Worm (Caenorhabditis elegans) whole organism, L4 larva: ENCODE measurements around the gene F12E12.6.

Source experiments
- D1046.2 ChIP-seq: fragments of 200-800 bp; sonication (Bioruptor generic); IDR thresholded peaks from 2 replicates; pipeline ENCODE4 v1.3.6; 2022; ENCODE audit warnings: missing genetic modification characterization, missing compliant biosample characterization
- F26F4.8 ChIP-seq: fragments of 200-800 bp; sonication (Bioruptor generic); conservative IDR thresholded peaks from 2 replicates; pipeline ENCODE4 v1.3.6; 2022; ENCODE audit warnings: missing genetic modification characterization, missing compliant biosample characterization
- aha-1 ChIP-seq: fragments of 150-350 bp; peaks from one replicate; lab custom pipeline; 2014; ENCODE audit warnings: missing biosample characterization, missing genetic modification characterization
- dpl-1 ChIP-seq: fragments of 150-350 bp; optimal IDR thresholded peaks from 2 replicates; lab custom pipeline; 2014; ENCODE audit warnings: missing biosample characterization, missing genetic modification reagents, missing genetic modification characterization
- egl-43 ChIP-seq: fragments of 200-800 bp; sonication (Bioruptor generic); IDR thresholded peaks from 2 replicates; pipeline ENCODE4 v1.3.6; 2022; ENCODE audit warnings: missing genetic modification reagents, missing genetic modification characterization, missing compliant biosample characterization
- jun-1 ChIP-seq: fragments of 150-350 bp; optimal IDR thresholded peaks from 2 replicates; lab custom pipeline; 2014; ENCODE audit warnings: missing biosample characterization, missing genetic modification reagents, missing genetic modification characterization
- lir-3 ChIP-seq: sonication (generic microtip); optimal IDR thresholded peaks from 2 replicates; lab custom pipeline; 2016; ENCODE audit warnings: mild to moderate bottlenecking, missing genetic modification characterization, missing compliant biosample characterization
- nhr-102 ChIP-seq: sonication (generic microtip); optimal IDR thresholded peaks from 2 replicates; lab custom pipeline; 2016; ENCODE audit warnings: mild to moderate bottlenecking, missing genetic modification characterization, moderate library complexity, missing compliant biosample characterization
- nhr-237 ChIP-seq: sonication (generic microtip); optimal IDR thresholded peaks from 2 replicates; lab custom pipeline; 2017; ENCODE audit warnings: missing biosample characterization, missing genetic modification characterization
- nhr-76 ChIP-seq: fragments of 150-350 bp; optimal IDR thresholded peaks from 2 replicates; lab custom pipeline; 2014; ENCODE audit warnings: missing biosample characterization, missing genetic modification characterization
- zag-1 ChIP-seq: fragments of 150-350 bp; optimal IDR thresholded peaks from 2 replicates; lab custom pipeline; 2014; ENCODE audit warnings: missing biosample characterization, missing genetic modification characterization

DNA sequence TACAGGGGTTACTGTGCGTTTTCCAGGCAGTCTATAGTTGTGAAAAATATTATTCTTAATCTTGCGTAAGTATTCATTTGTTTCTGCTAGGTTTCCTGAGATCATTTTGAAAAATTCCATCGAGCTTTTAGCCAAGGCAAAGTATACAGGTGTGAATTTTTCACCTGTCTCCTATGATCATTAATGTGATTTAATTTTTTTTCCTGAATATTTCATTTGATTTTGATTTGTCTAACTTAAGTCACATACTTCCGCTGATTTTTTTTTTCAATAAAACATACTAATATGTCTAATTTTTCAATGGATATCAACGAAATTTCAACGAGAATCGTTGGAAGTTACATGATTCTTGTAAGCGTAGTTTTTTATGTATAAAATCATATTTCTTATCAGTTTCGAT, 31.4 kb downstream of the F12E12.6 start, which contains the start of gene srx-108:
- no peak for TF ChIP-seq aha-1 (tag; lab: Kevin White, UChicago)
- TF ChIP-seq nhr-102 (tag; lab: Kevin White, UChicago): no peak
- no peak for TF ChIP-seq nhr-237 (tag; lab: Kevin White, UChicago)
- no peak for TF ChIP-seq lir-3 (tag; lab: Kevin White, UChicago)
- TF ChIP-seq F26F4.8 (GFP tag; lab: Robert Waterston, UW): no peak
- TF ChIP-seq egl-43 (GFP tag; lab: Robert Waterston, UW): no peak
- no peak for TF ChIP-seq dpl-1 (GFP tag; lab: Kevin White, UChicago)
- TF ChIP-seq nhr-76 (tag; lab: Kevin White, UChicago): no peak
- TF ChIP-seq D1046.2 (GFP tag; lab: Robert Waterston, UW): no peak
- no peak for TF ChIP-seq zag-1 (tag; lab: Kevin White, UChicago)
- no peak for TF ChIP-seq jun-1 (tag; lab: Kevin White, UChicago)
